Worm (Caenorhabditis elegans) whole organism, young adult: ENCODE data around the gene ZK262.20.

Experiments
- B0035.1 ChIP-seq: sonication (generic microtip); optimal IDR thresholded peaks from 2 replicates; lab custom pipeline; 2016; ENCODE audit warnings: missing genetic modification characterization, mild to moderate bottlenecking, missing compliant biosample characterization, missing genotype, missing genetic modification reagents
- F22D6.2 ChIP-seq: sonication (generic microtip); optimal IDR thresholded peaks from 2 replicates; lab custom pipeline; 2016; ENCODE audit warnings: mild to moderate bottlenecking, missing genetic modification characterization, missing compliant biosample characterization
- F49E8.2 ChIP-seq: sonication (generic microtip); optimal IDR thresholded peaks from 3 replicates; lab custom pipeline; 2017; ENCODE audit warnings: missing genetic modification characterization, mild to moderate bottlenecking, missing compliant biosample characterization, antibody characterized with exemption, moderate library complexity; ENCODE audit not compliant: insufficient read depth
- Y53F4B.3 ChIP-seq: fragments of 200-800 bp; sonication (Bioruptor generic); IDR thresholded peaks from 2 replicates; pipeline ENCODE4 v1.3.6; 2022; ENCODE audit warnings: missing genetic modification reagents, missing genetic modification characterization, missing compliant biosample characterization
- aptf-2 ChIP-seq: fragments of 200-800 bp; sonication (Bioruptor generic); conservative IDR thresholded peaks from 2 replicates; pipeline ENCODE4 v1.3.6; 2022; ENCODE audit warnings: missing genetic modification reagents, missing genetic modification characterization, missing compliant biosample characterization
- attf-5 ChIP-seq: fragments of 200-800 bp; sonication (Bioruptor generic); optimal IDR thresholded peaks from 2 replicates; lab custom pipeline; 2018; ENCODE audit warnings: mild to moderate bottlenecking, missing genetic modification characterization, missing compliant biosample characterization
- attf-6 ChIP-seq: fragments of 200-800 bp; sonication (Bioruptor generic); IDR thresholded peaks from 2 replicates; pipeline ENCODE4 v1.3.6; 2022; ENCODE audit warnings: missing genetic modification reagents, missing genetic modification characterization, missing compliant biosample characterization
- bed-2 ChIP-seq: fragments of 200-800 bp; sonication (Bioruptor generic); IDR thresholded peaks from 2 replicates; pipeline ENCODE4 v1.3.6; 2022; ENCODE audit warnings: missing genetic modification reagents, missing genetic modification characterization, missing compliant biosample characterization
- ceh-100 ChIP-seq: fragments of 200-800 bp; sonication (Bioruptor generic); IDR thresholded peaks from 2 replicates; pipeline ENCODE4 v1.3.6; 2022; ENCODE audit warnings: missing genetic modification reagents, missing genetic modification characterization, missing compliant biosample characterization
- dpl-1 ChIP-seq: fragments of 150-350 bp; optimal IDR thresholded peaks from 2 replicates; lab custom pipeline; 2014; ENCODE audit warnings: missing biosample characterization, missing genetic modification reagents, missing genetic modification characterization
- egl-18 ChIP-seq: fragments of 200-800 bp; sonication (Bioruptor generic); IDR thresholded peaks from 2 replicates; pipeline ENCODE4 v1.3.6; 2022; ENCODE audit warnings: missing genetic modification reagents, missing genetic modification characterization, missing compliant biosample characterization
- fkh-3 ChIP-seq: sonication (generic microtip); optimal IDR thresholded peaks from 2 replicates; lab custom pipeline; 2016; ENCODE audit warnings: mild to moderate bottlenecking, missing genetic modification characterization, missing compliant biosample characterization
- lag-1 ChIP-seq: fragments of 200-800 bp; sonication (Bioruptor generic); IDR thresholded peaks from 2 replicates; pipeline ENCODE4 v1.3.6; 2022; ENCODE audit warnings: missing genetic modification reagents, missing genetic modification characterization, missing compliant biosample characterization
- let-526 ChIP-seq: fragments of 200-800 bp; sonication (Bioruptor generic); IDR thresholded peaks from 2 replicates; pipeline ENCODE4 v1.3.6; 2022; ENCODE audit warnings: missing genetic modification reagents, missing genetic modification characterization, missing compliant biosample characterization
- lin-26 ChIP-seq: fragments of 200-800 bp; sonication (Bioruptor generic); IDR thresholded peaks from 2 replicates; pipeline ENCODE4 v1.3.6; 2022; ENCODE audit warnings: missing genetic modification reagents, missing genetic modification characterization, missing compliant biosample characterization
- lsy-27 ChIP-seq: sonication (generic microtip); optimal IDR thresholded peaks from 2 replicates; lab custom pipeline; 2017; ENCODE audit warnings: missing genetic modification characterization, mild to moderate bottlenecking, missing compliant biosample characterization, antibody characterized with exemption, missing genotype, borderline replicate concordance; ENCODE audit not compliant: insufficient read depth
- madf-6 ChIP-seq: fragments of 200-800 bp; sonication (Bioruptor generic); IDR thresholded peaks from 2 replicates; pipeline ENCODE4 v1.3.6; 2022; ENCODE audit warnings: missing genetic modification reagents, missing genetic modification characterization, missing compliant biosample characterization
- nfya-1 ChIP-seq: sonication (generic microtip); optimal IDR thresholded peaks from 2 replicates; lab custom pipeline; 2017; ENCODE audit warnings: antibody characterized with exemption, missing compliant biosample characterization, missing genetic modification characterization, borderline replicate concordance; ENCODE audit not compliant: insufficient read depth
- nhr-120 ChIP-seq: fragments of 200-800 bp; sonication (Bioruptor generic); IDR thresholded peaks from 2 replicates; pipeline ENCODE4 v1.3.6; 2022; ENCODE audit warnings: missing genetic modification characterization, missing compliant biosample characterization
- nhr-27 ChIP-seq: fragments of 200-800 bp; sonication (Bioruptor generic); optimal IDR thresholded peaks from 2 replicates; lab custom pipeline; 2018; ENCODE audit warnings: mild to moderate bottlenecking, missing genetic modification characterization, moderate library complexity, missing compliant biosample characterization
- somi-1 ChIP-seq: fragments of 200-800 bp; sonication (Bioruptor generic); optimal IDR thresholded peaks from 2 replicates; lab custom pipeline; 2018; ENCODE audit warnings: mild to moderate bottlenecking, missing genetic modification characterization, missing compliant biosample characterization
- tlf-1 ChIP-seq: fragments of 200-800 bp; sonication (Bioruptor generic); optimal IDR thresholded peaks from 2 replicates; lab custom pipeline; 2018; ENCODE audit warnings: mild to moderate bottlenecking, missing genetic modification characterization, missing compliant biosample characterization
- unc-62 ChIP-seq: fragments of 150-350 bp; optimal IDR thresholded peaks from 2 replicates; lab custom pipeline; 2014; ENCODE audit warnings: missing biosample characterization, missing genetic modification reagents, missing genetic modification characterization
- zfh-2 ChIP-seq: fragments of 200-800 bp; sonication (Bioruptor generic); conservative IDR thresholded peaks from 2 replicates; pipeline ENCODE4 v1.3.6; 2022; ENCODE audit warnings: missing genetic modification reagents, missing genetic modification characterization, missing compliant biosample characterization
- zim-3 ChIP-seq: sonication (generic microtip); optimal IDR thresholded peaks from 2 replicates; lab custom pipeline; 2017; ENCODE audit warnings: mild to moderate bottlenecking, missing genetic modification characterization, moderate library complexity, missing compliant biosample characterization

ZK262.20 gene

ce11 chrV:18397814-18398213 is 37.0 kb downstream of the ZK262.20 start, which contains the start of gene Y51A2B.16:
Gene Y51A2B.16, minus strand, starts transcription at chrV:18397914.
- TF ChIP-seq F49E8.2 (tag; lab: Kevin White, UChicago) = no peak
- TF ChIP-seq zim-3 (tag; lab: Kevin White, UChicago) = no peak
- TF ChIP-seq nfya-1 (tag; lab: Kevin White, UChicago) = no peak
- no peak for TF ChIP-seq lsy-27 (tag; lab: Kevin White, UChicago)
- no peak for TF ChIP-seq attf-5 (GFP tag; lab: Kevin White, UChicago)
- TF ChIP-seq fkh-3 (tag; lab: Kevin White, UChicago) = no peak
- TF ChIP-seq zfh-2 (GFP tag; lab: Robert Waterston, UW) = no peak
- no peak for TF ChIP-seq nhr-27 (tag; lab: Kevin White, UChicago)
- TF ChIP-seq nhr-120 (GFP tag; lab: Robert Waterston, UW) = no peak
- TF ChIP-seq lin-26 (GFP tag; lab: Robert Waterston, UW) = no peak
- no peak for TF ChIP-seq unc-62 (GFP tag; lab: Kevin White, UChicago)
- TF ChIP-seq madf-6 = no peak
- TF ChIP-seq dpl-1 (GFP tag; lab: Kevin White, UChicago) = no peak
- TF ChIP-seq F22D6.2 (tag; lab: Kevin White, UChicago) = no peak
- TF ChIP-seq egl-18 (GFP tag; lab: Robert Waterston, UW) = no peak
- no peak for TF ChIP-seq tlf-1
- no peak for TF ChIP-seq ceh-100 (GFP tag; lab: Robert Waterston, UW)
- TF ChIP-seq, all 124 proteins: peak for 0

ce11 chrV:18395649-18396048 is 39.2 kb downstream of the ZK262.20 start, which contains the start of gene Y51A2B.9:
Gene Y51A2B.9, minus strand, starts transcription at chrV:18395749.
- no peak for TF ChIP-seq somi-1 (GFP tag; lab: Kevin White, UChicago)
- no peak for TF ChIP-seq aptf-2 (GFP tag; lab: Robert Waterston, UW)
- TF ChIP-seq B0035.1 = no peak

- TF ChIP-seq attf-6 (GFP tag; lab: Robert Waterston, UW) = no peak
- TF ChIP-seq let-526 (GFP tag; lab: Robert Waterston, UW) = no peak
- no peak for TF ChIP-seq fkh-3 (tag; lab: Kevin White, UChicago)
- no peak for TF ChIP-seq Y53F4B.3 (GFP tag; lab: Robert Waterston, UW)
- TF ChIP-seq, all 124 proteins: peak for 0
These were observed 40.7 kb downstream of the ZK262.20 start, which contains the start of gene Y51A2B.6 for ce11 chrV:18394203-18394602. Gene Y51A2B.6, minus strand, starts transcription at chrV:18394303.

- TF ChIP-seq lag-1 (no peak), bed-2 (GFP tag; lab: Robert Waterston, UW) (no peak), attf-6 (GFP tag; lab: Robert Waterston, UW) (no peak)
These were observed 45.8 kb downstream of the ZK262.20 start, which contains the start of the genes Y51A2B.4 and Y51A2B.5 for ce11 chrV:18389046-18389445. Gene Y51A2B.4, minus strand, starts transcription at chrV:18389146. Gene Y51A2B.5, plus strand, starts transcription at chrV:18389277.
